Fruit fly (Drosophila melanogaster): ENCODE measurements around the gene CG6418.

Gene CG6418

dm6 chr3L:10837869-10838783 is 40.7 kb downstream of the CG6418 start (continued):
- TF ChIP-seq CG12769 (tag; optimal IDR thresholded peaks at IDR 0.05) (peak; percentile 10), gem (tag; optimal IDR thresholded peaks at IDR 0.05) (peak; percentile 78), Opbp (GFP tag; IDR thresholded peaks at IDR 0.05; ENCODE audit: partially characterized antibody) (no peak), CG31224 (GFP tag; IDR thresholded peaks at IDR 0.05) (no peak; the same call in 1 of the 2 replicates), CG8924 (tag; optimal IDR thresholded peaks at IDR 0.05) (peak; percentile 40), CG2678 (tag; optimal IDR thresholded peaks at IDR 0.05) (peak; percentile 72), Dbx (GFP tag; IDR thresholded peaks at IDR 0.05) (peak; percentile 65), Drgx (GFP tag; IDR thresholded peaks at IDR 0.05) (peak; percentile 81), CG5953 (GFP tag; IDR thresholded peaks at IDR 0.05) (0 out of 2 replicates have a peak, but pooled peaks have one; percentile 54), CG15479 (GFP tag; optimal IDR thresholded peaks at IDR 0.05) (no peak), lbe (GFP tag; optimal IDR thresholded peaks at IDR 0.05) (peak; percentile 56), Dip2 (GFP tag; IDR thresholded peaks at IDR 0.05) (no peak), B-H1 (GFP tag; IDR thresholded peaks at IDR 0.05) (peak; percentile 63; the same call in 2 of the 3 replicates), CG18619 (GFP tag; optimal IDR thresholded peaks at IDR 0.05) (peak; percentile 44), CG8944 (GFP tag; optimal IDR thresholded peaks at IDR 0.05) (peak; percentile 57), CG30403 (GFP tag; optimal IDR thresholded peaks at IDR 0.05) (peak; percentile 73), tio (GFP tag; optimal IDR thresholded peaks at IDR 0.05) (peak; percentile 70), CG12236 (GFP tag; optimal IDR thresholded peaks at IDR 0.05) (no peak), Bteb2 (GFP tag; optimal IDR thresholded peaks at IDR 0.05) (peak; percentile 48), CG7839 (tag; optimal IDR thresholded peaks at IDR 0.05) (peak; percentile 75), Antp (GFP tag; optimal IDR thresholded peaks at IDR 0.05) (peak; percentile 34), fd96Cb (tag; optimal IDR thresholded peaks at IDR 0.05) (peak; percentile 56), CG1024 (GFP tag; IDR thresholded peaks at IDR 0.05) (0 out of 2 replicates have a peak, but pooled peaks have one; percentile 57), CG10209 (GFP tag; optimal IDR thresholded peaks at IDR 0.05) (peak; percentile 58), Gug (GFP tag; IDR thresholded peaks at IDR 0.05) (peak; percentile 46; the same call in 2 of the 4 replicates), NfI (GFP tag; optimal IDR thresholded peaks at IDR 0.05) (peak; percentile 65), CG6683 (GFP tag; optimal IDR thresholded peaks at IDR 0.05) (peak; percentile 27), wdn (GFP tag; IDR thresholded peaks at IDR 0.05) (no peak), ftz-f1 (GFP tag; optimal IDR thresholded peaks at IDR 0.05) (no peak), CG11398 (GFP tag; optimal IDR thresholded peaks at IDR 0.05) (no peak), esg (GFP tag; conservative IDR thresholded peaks at IDR 0.05) (peak; percentile 79), Abd-B (GFP tag; optimal IDR thresholded peaks at IDR 0.05) (peak; percentile 61), Jarid2 (GFP tag; optimal IDR thresholded peaks at IDR 0.05) (peak; percentile 21), CG11696 (GFP tag; IDR thresholded peaks at IDR 0.05) (peak; percentile 49; the same call in 1 of the 2 replicates), en (GFP tag; optimal IDR thresholded peaks at IDR 0.05) (peak; percentile 8), vvl (GFP tag; IDR thresholded peaks at IDR 0.05) (peak; percentile 83), Nf-YC (tag; optimal IDR thresholded peaks at IDR 0.05) (peak; percentile 22), CG9817 (tag; optimal IDR thresholded peaks at IDR 0.05) (peak; percentile 43), pfk (GFP tag; optimal IDR thresholded peaks at IDR 0.05) (no peak), CG10147 (GFP tag; optimal IDR thresholded peaks at IDR 0.05) (peak; percentile 45), CG3995 (GFP tag; optimal IDR thresholded peaks at IDR 0.05) (no peak), CG14050 (GFP tag; IDR thresholded peaks at IDR 0.05) (peak; percentile 71; the same call in 2 of the 3 replicates), zfh1 (GFP tag; IDR thresholded peaks at IDR 0.05) (peak; percentile 65; the same call in 1 of the 3 replicates), dysf (GFP tag; IDR thresholded peaks at IDR 0.05) (peak; percentile 82), CG8089 (GFP tag; optimal IDR thresholded peaks at IDR 0.05) (peak; percentile 52), slp2 (GFP tag; optimal IDR thresholded peaks at IDR 0.05) (no peak), insv (GFP tag; optimal IDR thresholded peaks at IDR 0.05) (no peak), disco-r (GFP tag; optimal IDR thresholded peaks at IDR 0.05) (peak; percentile 32)
